Fruit fly (Drosophila melanogaster) whole organism, embryonic: ENCODE data around the gene swa.
A peak's percentile ranks its signal among the peaks of the same experiment; 100 is the strongest.

ENCODE experiments used
- Aef1 ChIP-seq: fragments of 200-800 bp; sonication (Bioruptor generic); IDR thresholded peaks from 3 replicates; pipeline ENCODE4 v1.3.6; 2022; ENCODE audit warnings: missing biosample characterization, missing genetic modification characterization
- CG10462 ChIP-seq: fragments of 200-800 bp; sonication (Bioruptor generic); optimal IDR thresholded peaks from 2 replicates; lab custom pipeline; 2016; ENCODE audit warnings: missing biosample characterization, missing genetic modification characterization
- CG10543 ChIP-seq: fragments of 200-800 bp; sonication (Bioruptor generic); optimal IDR thresholded peaks from 3 replicates; lab custom pipeline; 2017; ENCODE audit warnings: missing biosample characterization, mild to moderate bottlenecking, missing genetic modification characterization, moderate library complexity
- CG10959 ChIP-seq: fragments of 200-800 bp; sonication (Bioruptor generic); IDR thresholded peaks from 2 replicates; pipeline ENCODE4 v1.3.6; 2022; ENCODE audit warnings: missing biosample characterization, missing genetic modification characterization
- CG11560 ChIP-seq: fragments of 200-800 bp; sonication (Bioruptor generic); IDR thresholded peaks from 3 replicates; pipeline ENCODE4 v1.3.6; 2022; ENCODE audit warnings: missing biosample characterization, missing genetic modification characterization
- CG14965 ChIP-seq: fragments of 200-800 bp; sonication (Bioruptor generic); optimal IDR thresholded peaks from 2 replicates; lab custom pipeline; 2016; ENCODE audit warnings: missing biosample characterization, missing genetic modification characterization, borderline replicate concordance
- CG18262 ChIP-seq: fragments of 200-800 bp; optimal IDR thresholded peaks from 3 replicates; lab custom pipeline; 2019; ENCODE audit warnings: missing biosample characterization, mild to moderate bottlenecking, missing genetic modification characterization, moderate library complexity
- CG33557 ChIP-seq: fragments of 200-800 bp; sonication (Bioruptor generic); optimal IDR thresholded peaks from 2 replicates; lab custom pipeline; 2019; ENCODE audit warnings: missing biosample characterization, mild to moderate bottlenecking, missing genetic modification characterization, moderate library complexity
- CG4854 ChIP-seq: fragments of 200-800 bp; sonication (Bioruptor generic); optimal IDR thresholded peaks from 2 replicates; lab custom pipeline; 2016; ENCODE audit warnings: missing biosample characterization, missing genetic modification characterization, inconsistent platforms
- CG6254 ChIP-seq: fragments of 200-800 bp; sonication (Bioruptor generic); optimal IDR thresholded peaks from 3 replicates; lab custom pipeline; 2017; ENCODE audit warnings: mild to moderate bottlenecking, missing biosample characterization, missing genetic modification reagents, missing genetic modification characterization
- CG7357 ChIP-seq: fragments of 200-800 bp; sonication (Bioruptor generic); IDR thresholded peaks from 3 replicates; pipeline ENCODE4 v1.3.6; 2022; ENCODE audit warnings: missing biosample characterization, missing genetic modification characterization
- CG7839 ChIP-seq: fragments of 200-800 bp; sonication (Bioruptor generic); optimal IDR thresholded peaks from 3 replicates; lab custom pipeline; 2018; ENCODE audit warnings: missing biosample characterization, mild to moderate bottlenecking, missing genetic modification characterization, moderate library complexity
- CG7928 ChIP-seq: fragments of 200-800 bp; sonication (Bioruptor generic); optimal IDR thresholded peaks from 2 replicates; lab custom pipeline; 2017; ENCODE audit warnings: missing biosample characterization, mild to moderate bottlenecking, missing genetic modification characterization
- CG8290 ChIP-seq, 3 experiments: fragments of 200-800 bp; sonication (Bioruptor generic); optimal IDR thresholded peaks; 2 replicates each; lab custom pipeline; 2016 to 2019; ENCODE audit warnings: missing biosample characterization in 3 of 3, missing genetic modification characterization in 3 of 3, mild to moderate bottlenecking in 2 of 3, moderate library complexity in 1 of 3
- CG8944 ChIP-seq: fragments of 200-800 bp; sonication (Bioruptor generic); optimal IDR thresholded peaks from 3 replicates; lab custom pipeline; 2016; ENCODE audit warnings: missing biosample characterization, missing genetic modification characterization
- CG9437 ChIP-seq: fragments of 200-800 bp; sonication (Bioruptor generic); optimal IDR thresholded peaks from 2 replicates; lab custom pipeline; 2018; ENCODE audit warnings: missing biosample characterization, mild to moderate bottlenecking, missing genetic modification characterization
- CG9797 ChIP-seq: fragments of 200-800 bp; sonication (Bioruptor generic); optimal IDR thresholded peaks from 3 replicates; lab custom pipeline; 2018; ENCODE audit warnings: missing biosample characterization, mild to moderate bottlenecking, missing genetic modification characterization
- CG9817 ChIP-seq: fragments of 200-800 bp; sonication (Bioruptor generic); optimal IDR thresholded peaks from 2 replicates; lab custom pipeline; 2018; ENCODE audit warnings: missing biosample characterization, mild to moderate bottlenecking, missing genetic modification characterization, moderate library complexity
- D19A ChIP-seq: fragments of 200-800 bp; optimal IDR thresholded peaks from 3 replicates; lab custom pipeline; 2019; ENCODE audit warnings: missing biosample characterization, mild to moderate bottlenecking, missing genetic modification characterization, moderate library complexity
- Dll ChIP-seq: fragments of 200-800 bp; sonication (Bioruptor generic); IDR thresholded peaks from 4 replicates; pipeline ENCODE4 v1.3.6; 2022; ENCODE audit warnings: missing biosample characterization, missing genetic modification characterization; ENCODE audit not compliant: partially characterized antibody
- Eip74EF ChIP-seq, 2 experiments: fragments of 200-800 bp in 1 of 2; fragments of >200 bp in 1 of 2; sonication (Bioruptor generic) in 1 of 2; optimal IDR thresholded peaks; 2 replicates each; lab custom pipeline; 2017 to 2019; ENCODE audit warnings: missing biosample characterization in 2 of 2, missing genetic modification characterization in 2 of 2, mild to moderate bottlenecking in 1 of 2, moderate library complexity in 1 of 2
- Fer2 ChIP-seq: fragments of 200-800 bp; sonication (Bioruptor generic); optimal IDR thresholded peaks from 2 replicates; lab custom pipeline; 2018; ENCODE audit warnings: missing biosample characterization, mild to moderate bottlenecking, missing genetic modification characterization, moderate library complexity
- HmgD ChIP-seq: fragments of 200-800 bp; sonication (Bioruptor generic); optimal IDR thresholded peaks from 3 replicates; lab custom pipeline; 2016; ENCODE audit warnings: missing biosample characterization, missing genetic modification characterization
- HmgZ ChIP-seq: fragments of 200-800 bp; sonication (Bioruptor generic); optimal IDR thresholded peaks from 2 replicates; lab custom pipeline; 2018; ENCODE audit warnings: missing biosample characterization, mild to moderate bottlenecking, missing genetic modification characterization
- Hsf ChIP-seq: fragments of 200-800 bp; sonication (Bioruptor generic); optimal IDR thresholded peaks from 3 replicates; lab custom pipeline; 2016; ENCODE audit warnings: missing biosample characterization, missing genetic modification characterization
- MBD-R2 ChIP-seq: fragments of 200-800 bp; sonication (Bioruptor generic); IDR thresholded peaks from 2 replicates; pipeline ENCODE4 v1.3.6; 2022; ENCODE audit warnings: missing biosample characterization, missing genetic modification characterization
- Meics ChIP-seq: fragments of 200-800 bp; sonication (Bioruptor generic); optimal IDR thresholded peaks from 2 replicates; lab custom pipeline; 2017; ENCODE audit warnings: missing biosample characterization, mild to moderate bottlenecking, missing genetic modification characterization
- Poxn ChIP-seq: fragments of 200-800 bp; sonication (Bioruptor generic); IDR thresholded peaks from 2 replicates; pipeline ENCODE4 v1.3.6; 2022; ENCODE audit warnings: missing biosample characterization, missing genetic modification characterization
- Ptx1 ChIP-seq: fragments of 200-800 bp; sonication (Bioruptor generic); IDR thresholded peaks from 2 replicates; pipeline ENCODE4 v1.3.6; 2022; ENCODE audit warnings: missing biosample characterization, missing genetic modification characterization
- Six4 ChIP-seq: fragments of 200-800 bp; sonication (Bioruptor generic); optimal IDR thresholded peaks from 2 replicates; lab custom pipeline; 2016; ENCODE audit warnings: missing biosample characterization, missing genetic modification characterization
- Stat92E ChIP-seq, 3 experiments: fragments of >200 bp in 2 of 3; fragments of 200-800 bp in 1 of 3; sonication (Bioruptor generic) in 1 of 3; optimal IDR thresholded peaks; 2 replicates each; lab custom pipeline; 2017 to 2019; ENCODE audit warnings: missing biosample characterization in 3 of 3, missing genetic modification characterization in 3 of 3, mild to moderate bottlenecking in 1 of 3, moderate library complexity in 1 of 3
- Trl ChIP-seq, 3 experiments: fragments of >200 bp in 2 of 3; fragments of 200-800 bp in 1 of 3; sonication (Bioruptor generic) in 1 of 3; optimal IDR thresholded peaks; 2 replicates in 1 of 3; 3 replicates in 2 of 3; lab custom pipeline; 2016 to 2017; ENCODE audit warnings: missing biosample characterization in 1 of 3, missing genetic modification characterization in 1 of 3
- aop ChIP-seq: fragments of 200-800 bp; sonication (Bioruptor generic); IDR thresholded peaks from 2 replicates; pipeline ENCODE4 v1.3.6; 2022; ENCODE audit warnings: missing biosample characterization, missing genetic modification characterization
- bab2 ChIP-seq: fragments of 200-800 bp; sonication (Bioruptor generic); optimal IDR thresholded peaks from 2 replicates; lab custom pipeline; 2016; ENCODE audit warnings: missing biosample characterization, missing genetic modification characterization
- corto ChIP-seq: fragments of 200-800 bp; sonication (Bioruptor generic); optimal IDR thresholded peaks from 2 replicates; lab custom pipeline; 2016; ENCODE audit warnings: missing biosample characterization, mild to moderate bottlenecking, missing genetic modification characterization, moderate library complexity
- croc ChIP-seq: fragments of 200-800 bp; sonication (Bioruptor generic); conservative IDR thresholded peaks from 3 replicates; pipeline ENCODE4 v1.3.6; 2022; ENCODE audit warnings: missing biosample characterization, missing genetic modification characterization
- gcm2 ChIP-seq: fragments of 200-800 bp; sonication (Bioruptor generic); optimal IDR thresholded peaks from 2 replicates; lab custom pipeline; 2016; ENCODE audit warnings: missing biosample characterization, missing genetic modification characterization
- gsb ChIP-seq: fragments of 200-800 bp; sonication (Bioruptor generic); IDR thresholded peaks from 2 replicates; pipeline ENCODE4 v1.3.6; 2022; ENCODE audit warnings: missing biosample characterization, missing genetic modification characterization
- ind ChIP-seq: fragments of 200-800 bp; sonication (Bioruptor generic); optimal IDR thresholded peaks from 3 replicates; lab custom pipeline; 2016; ENCODE audit warnings: missing biosample characterization, missing genetic modification characterization
- lab ChIP-seq: fragments of 200-800 bp; sonication (Bioruptor generic); optimal IDR thresholded peaks from 3 replicates; lab custom pipeline; 2017; ENCODE audit warnings: missing biosample characterization, missing genetic modification characterization, mild to moderate bottlenecking, moderate library complexity, missing genetic modification reagents
- pho ChIP-seq: fragments of 200-800 bp; sonication (Bioruptor generic); optimal IDR thresholded peaks from 2 replicates; lab custom pipeline; 2016; ENCODE audit warnings: missing biosample characterization, missing genetic modification characterization
- phol ChIP-seq: fragments of 200-800 bp; sonication (Bioruptor generic); optimal IDR thresholded peaks from 3 replicates; lab custom pipeline; 2018; ENCODE audit warnings: missing biosample characterization, mild to moderate bottlenecking, missing genetic modification characterization, moderate library complexity
- ranshi ChIP-seq: fragments of 200-800 bp; sonication (Bioruptor generic); IDR thresholded peaks from 2 replicates; pipeline ENCODE4 v1.3.6; 2022; ENCODE audit warnings: missing biosample characterization, missing genetic modification characterization
- repo ChIP-seq: fragments of 200-800 bp; sonication (Bioruptor generic); optimal IDR thresholded peaks from 2 replicates; lab custom pipeline; 2016; ENCODE audit warnings: missing biosample characterization, missing genetic modification characterization
- row ChIP-seq: fragments of 200-800 bp; sonication (Bioruptor generic); IDR thresholded peaks from 3 replicates; pipeline ENCODE4 v1.3.6; 2022; ENCODE audit warnings: missing biosample characterization, missing genetic modification characterization
- sens ChIP-seq: fragments of 200-800 bp; sonication (Bioruptor generic); peaks from one replicate; lab custom pipeline; 2016; ENCODE audit warnings: missing biosample characterization, missing genetic modification characterization
- stwl ChIP-seq: fragments of 200-800 bp; sonication (Bioruptor generic); optimal IDR thresholded peaks from 3 replicates; lab custom pipeline; 2018; ENCODE audit warnings: missing biosample characterization, mild to moderate bottlenecking, missing genetic modification characterization, moderate library complexity
- tgo ChIP-seq: fragments of 200-800 bp; sonication (Bioruptor generic); IDR thresholded peaks from 3 replicates; pipeline ENCODE4 v1.3.6; 2022; ENCODE audit warnings: missing biosample characterization, missing genetic modification characterization
- tx ChIP-seq: fragments of 200-800 bp; sonication (Bioruptor generic); optimal IDR thresholded peaks from 2 replicates; lab custom pipeline; 2016; ENCODE audit warnings: missing biosample characterization, missing genetic modification characterization

The swa gene

dm6 chrX:6332988-6333719 lies 32.4 kb downstream of the swa start (continued):
- TF ChIP-seq croc (GFP tag; lab: Robert Waterston, UW) (no peak), bab2 (GFP tag; lab: Kevin White, UChicago) (no peak), CG33557 (GFP tag; lab: Kevin White, UChicago) (no peak), tx (GFP tag; lab: Kevin White, UChicago) (no peak), Stat92E (GFP tag; optimal IDR thresholded peaks at IDR 0.05; lab: Kevin White, UChicago) (no peak), gsb (GFP tag; lab: Robert Waterston, UW) (no peak), aop (no peak), CG7928 (GFP tag; lab: Kevin White, UChicago) (no peak), tgo (GFP tag; lab: Robert Waterston, UW) (no peak), lab (peak; percentile 7), Aef1 (no peak), ind (GFP tag; lab: Kevin White, UChicago) (no peak), CG10462 (GFP tag; lab: Kevin White, UChicago) (no peak), row (GFP tag; lab: Robert Waterston, UW) (peak; percentile 39; the same call in 2 of the 3 replicates), CG7839 (no peak), pho (GFP tag; lab: Kevin White, UChicago) (no peak), CG18262 (no peak), Meics (GFP tag; lab: Kevin White, UChicago) (no peak), HmgZ (no peak), CG11560 (tag; lab: Robert Waterston, UW) (no peak), Poxn (no peak), CG9817 (tag; lab: Kevin White, UChicago) (no peak), CG7357 (GFP tag; lab: Robert Waterston, UW) (no peak), CG6254 (GFP tag; lab: Kevin White, UChicago) (no peak), ranshi (GFP tag; lab: Robert Waterston, UW) (no peak), Six4 (GFP tag; lab: Kevin White, UChicago) (no peak), Fer2 (no peak), Hsf (GFP tag; lab: Kevin White, UChicago) (no peak), CG10543 (GFP tag; lab: Kevin White, UChicago) (no peak), HmgD (GFP tag; lab: Kevin White, UChicago) (no peak), phol (tag; lab: Kevin White, UChicago) (peak; percentile 2), corto (no peak), CG10959 (GFP tag; lab: Robert Waterston, UW) (no peak), sens (GFP tag; lab: Kevin White, UChicago) (peak; percentile 57), CG8944 (GFP tag; lab: Kevin White, UChicago) (no peak), stwl (tag; lab: Kevin White, UChicago) (no peak), repo (no peak), Dll (GFP tag; lab: Robert Waterston, UW) (no peak), Trl (optimal IDR thresholded peaks at IDR 0.05; lab: Kevin White, UChicago) (no peak), Trl (GFP tag; optimal IDR thresholded peaks at IDR 0.05; lab: Kevin White, UChicago) (no peak), Ptx1 (GFP tag; lab: Robert Waterston, UW) (0 out of 2 replicates have a peak, but pooled peaks have one; percentile 34), CG9797 (no peak), gcm2 (GFP tag; lab: Kevin White, UChicago) (no peak), CG9437 (GFP tag; lab: Kevin White, UChicago) (no peak), Eip74EF (GFP tag; optimal IDR thresholded peaks at IDR 0.05; lab: Kevin White, UChicago) (peak in 1 of 2 experiments; percentile 26), CG8290 (GFP tag; optimal IDR thresholded peaks at IDR 0.05; lab: Kevin White, UChicago) (no peak), CG8290 (tag; optimal IDR thresholded peaks at IDR 0.05; lab: Kevin White, UChicago) (peak in 1 of 2 experiments; percentile 18), MBD-R2 (GFP tag; lab: Robert Waterston, UW) (no peak), CG4854 (GFP tag; lab: Kevin White, UChicago) (no peak), D19A (tag; lab: Kevin White, UChicago) (peak; percentile 6), CG14965 (GFP tag; lab: Kevin White, UChicago) (no peak)
